Fruit fly (Drosophila melanogaster) whole organism, embryonic: ENCODE results near the gene CG8100.

Experiments
- Abd-B ChIP-seq: fragments of 200-800 bp; sonication (Bioruptor generic); optimal IDR thresholded peaks from 2 replicates; lab custom pipeline; 2018; ENCODE audit warnings: missing biosample characterization, mild to moderate bottlenecking, missing genetic modification characterization, moderate library complexity
- Atf6 ChIP-seq: fragments of 200-800 bp; sonication (Bioruptor generic); IDR thresholded peaks from 2 replicates; pipeline ENCODE4 v1.3.6; 2022; ENCODE audit warnings: missing biosample characterization, missing genetic modification characterization
- Bdp1 ChIP-seq: fragments of 200-800 bp; sonication (Bioruptor generic); optimal IDR thresholded peaks from 3 replicates; lab custom pipeline; 2016; ENCODE audit warnings: missing biosample characterization, missing genetic modification characterization
- CG10366 ChIP-seq: fragments of 200-800 bp; sonication (Bioruptor generic); IDR thresholded peaks from 2 replicates; pipeline ENCODE4 v1.3.6; 2022; ENCODE audit warnings: missing biosample characterization, missing genetic modification characterization
- CG11456 ChIP-seq: fragments of 200-800 bp; sonication (Bioruptor generic); IDR thresholded peaks from 3 replicates; pipeline ENCODE4 v1.3.6; 2022; ENCODE audit warnings: missing biosample characterization, missing genetic modification characterization
- CG11696 ChIP-seq: fragments of 200-800 bp; sonication (Bioruptor generic); IDR thresholded peaks from 2 replicates; pipeline ENCODE4 v1.3.6; 2022; ENCODE audit warnings: missing biosample characterization, missing genetic modification characterization
- CG12071 ChIP-seq: fragments of 200-800 bp; sonication (Bioruptor generic); optimal IDR thresholded peaks from 3 replicates; lab custom pipeline; 2018; ENCODE audit warnings: missing biosample characterization, mild to moderate bottlenecking, missing genetic modification characterization
- CG13624 ChIP-seq: fragments of 200-800 bp; sonication (Bioruptor generic); optimal IDR thresholded peaks from 2 replicates; lab custom pipeline; 2016; ENCODE audit warnings: missing biosample characterization, missing genetic modification characterization
- CG13894 ChIP-seq: fragments of 200-800 bp; sonication (Bioruptor generic); optimal IDR thresholded peaks from 3 replicates; lab custom pipeline; 2018; ENCODE audit warnings: missing biosample characterization, mild to moderate bottlenecking, missing genetic modification characterization, moderate library complexity
- CG14667 ChIP-seq: fragments of 200-800 bp; sonication (Bioruptor generic); IDR thresholded peaks from 2 replicates; pipeline ENCODE4 v1.3.6; 2022; ENCODE audit warnings: missing biosample characterization, missing genetic modification characterization
- CG18599 ChIP-seq: fragments of 200-800 bp; sonication (Bioruptor generic); optimal IDR thresholded peaks from 3 replicates; lab custom pipeline; 2017; ENCODE audit warnings: missing biosample characterization, missing genetic modification characterization, mild to moderate bottlenecking, moderate library complexity, missing genetic modification reagents
- CG2875 ChIP-seq: fragments of 200-800 bp; sonication (Bioruptor generic); optimal IDR thresholded peaks from 2 replicates; lab custom pipeline; 2017; ENCODE audit warnings: missing biosample characterization, mild to moderate bottlenecking, missing genetic modification characterization, missing genetic modification reagents
- CG31365 ChIP-seq: fragments of 200-800 bp; sonication (Bioruptor generic); optimal IDR thresholded peaks from 2 replicates; lab custom pipeline; 2018; ENCODE audit warnings: missing biosample characterization, mild to moderate bottlenecking, missing genetic modification characterization
- CG34224 ChIP-seq: fragments of 200-800 bp; sonication (Bioruptor generic); IDR thresholded peaks from 3 replicates; pipeline ENCODE4 v1.3.6; 2022; ENCODE audit warnings: missing biosample characterization, missing genetic modification characterization; ENCODE audit not compliant: partially characterized antibody
- CG34422 ChIP-seq: fragments of 200-800 bp; sonication (Bioruptor generic); IDR thresholded peaks from 3 replicates; pipeline ENCODE4 v1.3.6; 2022; ENCODE audit warnings: missing biosample characterization, missing genetic modification characterization
- CG3838 ChIP-seq: fragments of 200-800 bp; sonication (Bioruptor generic); optimal IDR thresholded peaks from 3 replicates; lab custom pipeline; 2016; ENCODE audit warnings: missing biosample characterization, missing genetic modification characterization
- CG6254 ChIP-seq: fragments of 200-800 bp; sonication (Bioruptor generic); optimal IDR thresholded peaks from 3 replicates; lab custom pipeline; 2017; ENCODE audit warnings: mild to moderate bottlenecking, missing biosample characterization, missing genetic modification reagents, missing genetic modification characterization
- CG8290 ChIP-seq, 3 experiments: fragments of 200-800 bp; sonication (Bioruptor generic); optimal IDR thresholded peaks; 2 replicates each; lab custom pipeline; 2016 to 2019; ENCODE audit warnings: missing biosample characterization in 3 of 3, missing genetic modification characterization in 3 of 3, mild to moderate bottlenecking in 2 of 3, moderate library complexity in 1 of 3
- D ChIP-seq, 2 experiments: fragments of 200-800 bp in 1 of 2; fragments of >200 bp in 1 of 2; sonication (Bioruptor generic) in 1 of 2; optimal IDR thresholded peaks; 2 replicates in 1 of 2; 3 replicates in 1 of 2; lab custom pipeline; 2017; ENCODE audit warnings: mild to moderate bottlenecking in 1 of 2, missing biosample characterization in 1 of 2, missing genetic modification characterization in 1 of 2, missing genetic modification reagents in 1 of 2
- D19A ChIP-seq: fragments of 200-800 bp; optimal IDR thresholded peaks from 3 replicates; lab custom pipeline; 2019; ENCODE audit warnings: missing biosample characterization, mild to moderate bottlenecking, missing genetic modification characterization, moderate library complexity
- Dip2 ChIP-seq: fragments of 200-800 bp; sonication (Bioruptor generic); IDR thresholded peaks from 2 replicates; pipeline ENCODE4 v1.3.6; 2022; ENCODE audit warnings: missing biosample characterization, missing genetic modification characterization
- Gug ChIP-seq: fragments of 200-800 bp; sonication (Bioruptor generic); IDR thresholded peaks from 4 replicates; pipeline ENCODE4 v1.3.6; 2022; ENCODE audit warnings: missing biosample characterization, missing genetic modification characterization
- Six4 ChIP-seq: fragments of 200-800 bp; sonication (Bioruptor generic); optimal IDR thresholded peaks from 2 replicates; lab custom pipeline; 2016; ENCODE audit warnings: missing biosample characterization, missing genetic modification characterization
- Trl ChIP-seq, 3 experiments: fragments of >200 bp in 2 of 3; fragments of 200-800 bp in 1 of 3; sonication (Bioruptor generic) in 1 of 3; optimal IDR thresholded peaks; 2 replicates in 1 of 3; 3 replicates in 2 of 3; lab custom pipeline; 2016 to 2017; ENCODE audit warnings: missing biosample characterization in 1 of 3, missing genetic modification characterization in 1 of 3
- Xrp1 ChIP-seq: fragments of 200-800 bp; sonication (Bioruptor generic); IDR thresholded peaks from 2 replicates; pipeline ENCODE4 v1.3.6; 2022; ENCODE audit warnings: missing biosample characterization, missing genetic modification characterization
- ab ChIP-seq: fragments of 200-800 bp; sonication (Bioruptor generic); optimal IDR thresholded peaks from 2 replicates; lab custom pipeline; 2016; ENCODE audit warnings: missing biosample characterization, missing genetic modification characterization
- aop ChIP-seq: fragments of 200-800 bp; sonication (Bioruptor generic); IDR thresholded peaks from 2 replicates; pipeline ENCODE4 v1.3.6; 2022; ENCODE audit warnings: missing biosample characterization, missing genetic modification characterization
- bcd ChIP-seq: fragments of 200-800 bp; sonication (Bioruptor generic); optimal IDR thresholded peaks from 2 replicates; lab custom pipeline; 2017; ENCODE audit warnings: missing biosample characterization, mild to moderate bottlenecking, missing genetic modification characterization
- bsh ChIP-seq, 2 experiments: fragments of 200-800 bp; sonication (Bioruptor generic); optimal IDR thresholded peaks; 2 replicates each; lab custom pipeline; 2017 to 2018; ENCODE audit warnings: mild to moderate bottlenecking in 2 of 2, missing biosample characterization in 2 of 2, missing genetic modification characterization in 2 of 2, moderate library complexity in 1 of 2
- btn ChIP-seq: fragments of 200-800 bp; sonication (Bioruptor generic); optimal IDR thresholded peaks from 2 replicates; lab custom pipeline; 2016; ENCODE audit warnings: missing biosample characterization, missing genetic modification characterization
- corto ChIP-seq: fragments of 200-800 bp; sonication (Bioruptor generic); optimal IDR thresholded peaks from 2 replicates; lab custom pipeline; 2016; ENCODE audit warnings: missing biosample characterization, mild to moderate bottlenecking, missing genetic modification characterization, moderate library complexity
- crol ChIP-seq: fragments of 200-800 bp; sonication (Bioruptor generic); IDR thresholded peaks from 2 replicates; pipeline ENCODE4 v1.3.6; 2022; ENCODE audit warnings: missing biosample characterization, missing genetic modification characterization
- dm ChIP-seq: fragments of 200-800 bp; sonication (Bioruptor generic); optimal IDR thresholded peaks from 3 replicates; lab custom pipeline; 2016; ENCODE audit warnings: missing biosample characterization, missing genetic modification characterization
- gcm2 ChIP-seq: fragments of 200-800 bp; sonication (Bioruptor generic); optimal IDR thresholded peaks from 2 replicates; lab custom pipeline; 2016; ENCODE audit warnings: missing biosample characterization, missing genetic modification characterization
- gem ChIP-seq: fragments of 200-800 bp; sonication (Bioruptor generic); optimal IDR thresholded peaks from 2 replicates; lab custom pipeline; 2019; ENCODE audit warnings: missing biosample characterization, mild to moderate bottlenecking, missing genetic modification characterization, moderate library complexity
- grn ChIP-seq: fragments of 200-800 bp; sonication (Bioruptor generic); optimal IDR thresholded peaks from 3 replicates; lab custom pipeline; 2017; ENCODE audit warnings: missing biosample characterization, missing genetic modification characterization
- gsb-n ChIP-seq: fragments of 200-800 bp; sonication (Bioruptor generic); optimal IDR thresholded peaks from 3 replicates; lab custom pipeline; 2018; ENCODE audit warnings: missing biosample characterization, mild to moderate bottlenecking, missing genetic modification characterization
- lbe ChIP-seq: fragments of 200-800 bp; sonication (Bioruptor generic); optimal IDR thresholded peaks from 2 replicates; lab custom pipeline; 2016; ENCODE audit warnings: missing biosample characterization, mild to moderate bottlenecking, missing genetic modification characterization
- lilli ChIP-seq: fragments of 200-800 bp; sonication (Bioruptor generic); optimal IDR thresholded peaks from 3 replicates; lab custom pipeline; 2016; ENCODE audit warnings: missing biosample characterization, missing genetic modification characterization
- lov ChIP-seq, 2 experiments: fragments of 200-800 bp in 1 of 2; fragments of >200 bp in 1 of 2; sonication (Bioruptor generic) in 1 of 2; IDR thresholded peaks in 1 of 2; optimal IDR thresholded peaks in 1 of 2; 2 replicates in 1 of 2; 3 replicates in 1 of 2; pipeline versions ENCODE4 v1.3.6 to Lab custom; 2017 to 2022; ENCODE audit warnings: missing biosample characterization in 1 of 2, missing genetic modification characterization in 1 of 2
- nerfin-2 ChIP-seq: fragments of 200-800 bp; sonication (Bioruptor generic); IDR thresholded peaks from 2 replicates; pipeline ENCODE4 v1.3.6; 2022; ENCODE audit warnings: missing biosample characterization, missing genetic modification characterization; ENCODE audit not compliant: partially characterized antibody
- pnt ChIP-seq: fragments of 200-800 bp; sonication (Bioruptor generic); optimal IDR thresholded peaks from 3 replicates; lab custom pipeline; 2016; ENCODE audit warnings: missing biosample characterization, missing genetic modification characterization
- sens ChIP-seq: fragments of 200-800 bp; sonication (Bioruptor generic); peaks from one replicate; lab custom pipeline; 2016; ENCODE audit warnings: missing biosample characterization, missing genetic modification characterization
- so ChIP-seq: fragments of 200-800 bp; sonication (Bioruptor generic); IDR thresholded peaks from 3 replicates; pipeline ENCODE4 v1.3.6; 2022; ENCODE audit warnings: missing biosample characterization, missing genetic modification characterization
- tna ChIP-seq: fragments of 200-800 bp; sonication (Bioruptor generic); IDR thresholded peaks from 2 replicates; pipeline ENCODE4 v1.3.6; 2022; ENCODE audit warnings: missing biosample characterization, missing genetic modification characterization; ENCODE audit not compliant: partially characterized antibody

CG8100 gene

DNA sequence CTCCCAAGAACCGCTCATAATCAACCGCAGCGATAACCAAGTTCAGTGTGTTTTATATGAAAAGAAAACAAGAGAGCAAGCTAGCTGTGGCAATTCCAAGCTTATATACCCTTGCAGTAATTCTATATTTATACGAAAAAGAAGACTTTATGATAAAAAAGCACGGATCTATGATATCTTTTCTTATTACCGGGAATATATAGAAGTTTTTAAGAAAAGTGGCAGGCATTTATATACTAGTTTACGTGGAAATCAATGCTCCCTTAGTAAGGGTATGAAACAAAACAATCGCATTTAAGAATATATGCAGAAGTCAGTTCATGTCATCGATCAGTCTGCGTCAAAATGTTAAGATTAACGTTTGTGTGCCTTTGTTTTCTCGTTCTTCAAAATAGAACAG lies at the start of gene CG8100:
CG8100 (plus strand) TSS at position 333 of the 400 bp plus-strand sequence.
- TF ChIP-seq lbe: peak; percentile 7
- TF ChIP-seq gcm2: no peak
- TF ChIP-seq D19A (tag; lab: Kevin White, UChicago): peak; percentile 53
- TF ChIP-seq CG31365 (tag; lab: Kevin White, UChicago): no peak
- no peak for TF ChIP-seq CG14667 (GFP tag; lab: Robert Waterston, UW)
- TF ChIP-seq gem: peak; percentile 3
- TF ChIP-seq corto (GFP tag; lab: Kevin White, UChicago): peak; percentile 65
- TF ChIP-seq sens (GFP tag; lab: Kevin White, UChicago): peak; percentile 6
- TF ChIP-seq, all 482 proteins: peak for 5

DNA sequence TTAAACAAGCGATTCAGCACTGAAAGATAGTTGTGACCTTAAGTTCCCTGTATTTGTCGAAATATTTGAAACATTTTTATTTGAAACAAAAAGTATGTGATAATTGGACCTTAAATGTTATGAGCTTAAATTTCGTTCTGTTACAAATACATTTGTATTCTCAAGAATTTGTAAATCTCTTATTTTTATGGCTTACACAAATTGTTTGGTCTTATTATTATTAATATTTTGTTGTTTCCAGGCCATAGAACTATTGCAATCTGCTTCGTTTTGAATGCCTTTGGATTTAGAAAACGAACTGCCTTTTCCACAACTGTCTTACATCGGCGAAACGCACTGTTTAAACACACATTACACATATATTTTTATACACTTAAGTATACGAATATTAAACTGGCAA lies 48.9 kb upstream of the CG8100 start, which contains the start of gene CG6661:
CG6661 (plus strand) TSS at position 301 of the 400 bp plus-strand sequence.
- no peak for TF ChIP-seq Gug (GFP tag; lab: Robert Waterston, UW)
- no peak for TF ChIP-seq CG31365 (tag; lab: Kevin White, UChicago)

DNA sequence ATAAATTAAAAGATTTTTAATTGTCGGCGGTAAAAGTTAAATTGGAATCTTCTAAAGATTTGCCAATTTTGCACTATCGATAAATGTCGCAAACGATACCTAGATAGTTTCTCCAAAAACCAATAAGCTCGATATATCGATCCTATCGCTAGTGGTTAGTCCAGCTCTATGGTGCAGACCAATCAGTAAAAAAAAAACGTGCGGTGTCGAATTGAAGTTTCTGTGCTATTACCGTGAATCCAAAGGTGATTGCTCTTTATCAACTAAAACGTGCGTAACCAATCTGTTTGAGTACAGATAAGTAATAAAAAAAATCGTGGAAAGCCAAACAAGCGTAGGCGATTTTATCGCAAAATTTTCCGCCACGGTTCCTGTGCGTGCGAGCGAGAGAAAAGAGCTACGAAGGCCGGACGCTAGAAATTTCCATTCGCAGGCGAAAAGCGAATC lies 46.5 kb upstream of the CG8100 start, which contains the start of gene Hsp110:
Hsp110 (plus strand) TSS at position 153 of the 447 bp plus-strand sequence.
- peak; percentile 83; the same call in 1 of the 3 replicates for TF ChIP-seq CG34422 (GFP tag; lab: Robert Waterston, UW)
- TF ChIP-seq CG2875 (GFP tag; lab: Kevin White, UChicago): no peak
- TF ChIP-seq Dip2 (GFP tag; lab: Robert Waterston, UW): no peak
- TF ChIP-seq ab (GFP tag; lab: Kevin White, UChicago): no peak
- no peak for TF ChIP-seq Abd-B (GFP tag; lab: Kevin White, UChicago)
- no peak for TF ChIP-seq CG12071
- no peak for TF ChIP-seq Trl (optimal IDR thresholded peaks at IDR 0.05; lab: Kevin White, UChicago)
- TF ChIP-seq Trl (GFP tag; optimal IDR thresholded peaks at IDR 0.05; lab: Kevin White, UChicago): peak; percentile 17
- TF ChIP-seq CG3838 (GFP tag; lab: Kevin White, UChicago): no peak
- TF ChIP-seq Xrp1 (GFP tag; lab: Robert Waterston, UW): peak; percentile 24; the same call in 1 of the 2 replicates
- peak; percentile 98 for TF ChIP-seq nerfin-2 (GFP tag; lab: Robert Waterston, UW)
- TF ChIP-seq CG34224 (GFP tag; lab: Robert Waterston, UW): peak; percentile 100
- TF ChIP-seq crol: no peak
- no peak for TF ChIP-seq CG8290 (GFP tag; optimal IDR thresholded peaks at IDR 0.05; lab: Kevin White, UChicago)
- no peak for TF ChIP-seq CG8290 (tag; optimal IDR thresholded peaks at IDR 0.05; lab: Kevin White, UChicago)
- TF ChIP-seq bsh (GFP tag; optimal IDR thresholded peaks at IDR 0.05; lab: Kevin White, UChicago): peak in 1 of 2 experiments; percentile 4
- TF ChIP-seq CG13624: peak; percentile 26
- TF ChIP-seq CG10366 (GFP tag; lab: Robert Waterston, UW): no peak
- peak; percentile 83 for TF ChIP-seq dm (GFP tag; lab: Kevin White, UChicago)
- TF ChIP-seq gsb-n (tag; lab: Kevin White, UChicago): peak; percentile 47
- TF ChIP-seq Six4 (GFP tag; lab: Kevin White, UChicago): no peak
- peak; percentile 62 for TF ChIP-seq lilli (GFP tag; lab: Kevin White, UChicago)
- no peak for TF ChIP-seq CG11696 (GFP tag; lab: Robert Waterston, UW)
- TF ChIP-seq CG6254 (GFP tag; lab: Kevin White, UChicago): peak; percentile 56
- TF ChIP-seq CG11456 (GFP tag; lab: Robert Waterston, UW): no peak
- peak; percentile 38 for TF ChIP-seq CG18599 (GFP tag; lab: Kevin White, UChicago)
- TF ChIP-seq bcd: no peak
- no peak for TF ChIP-seq Bdp1
- no peak for TF ChIP-seq pnt (GFP tag; lab: Kevin White, UChicago)
- no peak for TF ChIP-seq aop (GFP tag; lab: Robert Waterston, UW)
- peak; percentile 42 for TF ChIP-seq CG13894
- TF ChIP-seq tna: peak; percentile 99
- TF ChIP-seq grn: peak; percentile 80
- TF ChIP-seq lov (optimal IDR thresholded peaks at IDR 0.05; lab: Kevin White, UChicago): no peak
- TF ChIP-seq lov (GFP tag; IDR thresholded peaks at IDR 0.05; lab: Robert Waterston, UW): no peak
- no peak for TF ChIP-seq btn (GFP tag; lab: Kevin White, UChicago)
- TF ChIP-seq Atf6 (GFP tag; lab: Robert Waterston, UW): peak; percentile 19; the same call in 1 of the 2 replicates
- TF ChIP-seq so (GFP tag; lab: Robert Waterston, UW): no peak
- no peak for TF ChIP-seq D (optimal IDR thresholded peaks at IDR 0.05; lab: Kevin White, UChicago)
- no peak for TF ChIP-seq D (GFP tag; optimal IDR thresholded peaks at IDR 0.05; lab: Kevin White, UChicago)
